Worm (Caenorhabditis elegans) whole organism, midembryonic: ENCODE data around the gene pitr-6.

Experiments used
- flt-1 ChIP-seq: fragments of 200-800 bp; sonication (Bioruptor generic); IDR thresholded peaks from 2 replicates; pipeline ENCODE4 v1.3.6; 2022; ENCODE audit warnings: missing genetic modification characterization, missing compliant biosample characterization
- med-1 ChIP-seq: sonication (generic microtip); optimal IDR thresholded peaks from 2 replicates; lab custom pipeline; 2017; ENCODE audit warnings: missing genetic modification characterization, mild to moderate bottlenecking, missing compliant biosample characterization, antibody characterized with exemption, missing genetic modification reagents; ENCODE audit not compliant: insufficient read depth
- ref-1 ChIP-seq: fragments of 200-800 bp; sonication (Bioruptor generic); conservative IDR thresholded peaks from 2 replicates; pipeline ENCODE4 v1.3.6; 2022; ENCODE audit warnings: missing genetic modification reagents, missing genetic modification characterization, missing compliant biosample characterization
- ztf-23 ChIP-seq: fragments of 200-800 bp; sonication (Bioruptor generic); IDR thresholded peaks from 2 replicates; pipeline ENCODE4 v1.3.6; 2022; ENCODE audit warnings: missing genetic modification reagents, missing genetic modification characterization, missing compliant biosample characterization
- ztf-29 ChIP-seq: fragments of 200-800 bp; sonication (Bioruptor generic); IDR thresholded peaks from 2 replicates; pipeline ENCODE4 v1.3.6; 2022; ENCODE audit warnings: missing genetic modification reagents, missing genetic modification characterization, missing compliant biosample characterization

- TF ChIP-seq flt-1 (GFP tag; lab: Robert Waterston, UW) (no peak), ztf-29 (GFP tag; lab: Robert Waterston, UW) (no peak), med-1 (GFP tag; lab: Kevin White, UChicago) (no peak), ref-1 (GFP tag; lab: Robert Waterston, UW) (no peak), ztf-23 (GFP tag; lab: Robert Waterston, UW) (no peak)
Measured at ce11 chrII:12444679-12445376, at the start of gene pitr-6, which contains the start of gene W05H5.1.
